Fruit fly (Drosophila melanogaster) whole organism, wandering third instar larva: Measurements from ENCODE around the gene CG13126.

Experiments
- CG32264 ChIP-seq: fragments of 200-800 bp; sonication (Bioruptor generic); optimal IDR thresholded peaks from 2 replicates; lab custom pipeline; 2016; ENCODE audit warnings: missing biosample characterization, missing genetic modification characterization
- CG9705 ChIP-seq: fragments of 200-800 bp; sonication (Bioruptor generic); optimal IDR thresholded peaks from 2 replicates; lab custom pipeline; 2018; ENCODE audit warnings: missing biosample characterization, mild to moderate bottlenecking, missing genetic modification characterization
- CrebA ChIP-seq: fragments of 200-800 bp; sonication (Bioruptor generic); optimal IDR thresholded peaks from 2 replicates; lab custom pipeline; 2016; ENCODE audit warnings: missing biosample characterization, mild to moderate bottlenecking, missing genetic modification characterization, borderline replicate concordance
- Dfd ChIP-seq: fragments of >200 bp; optimal IDR thresholded peaks from 2 replicates; lab custom pipeline; 2017; ENCODE audit warnings: missing biosample characterization, missing genetic modification characterization
- Dif ChIP-seq: fragments of 200-275, 200-300 bp; sonication (Bioruptor generic); optimal IDR thresholded peaks from 2 replicates; lab custom pipeline; 2018; ENCODE audit warnings: missing biosample characterization, missing genetic modification characterization; ENCODE audit not compliant: partially characterized antibody
- GATAd ChIP-seq: sonication (Bioruptor generic); optimal IDR thresholded peaks from 2 replicates; lab custom pipeline; 2016; ENCODE audit warnings: missing biosample characterization, missing genetic modification characterization
- HLH106 ChIP-seq: fragments of 200-800 bp; optimal IDR thresholded peaks from 3 replicates; lab custom pipeline; 2019; ENCODE audit warnings: missing biosample characterization, mild to moderate bottlenecking, missing genetic modification characterization, moderate library complexity
- Hnf4 ChIP-seq: fragments of 200-800 bp; sonication (Bioruptor generic); optimal IDR thresholded peaks from 2 replicates; lab custom pipeline; 2016; ENCODE audit warnings: missing biosample characterization, mild to moderate bottlenecking, missing genetic modification characterization
- Hr78 ChIP-seq: fragments of >200 bp; optimal IDR thresholded peaks from 2 replicates; lab custom pipeline; 2017; ENCODE audit warnings: missing biosample characterization, missing genetic modification characterization
- Hr83 ChIP-seq: fragments of 200-300 bp; sonication (Bioruptor generic); optimal IDR thresholded peaks from 2 replicates; lab custom pipeline; 2016; ENCODE audit warnings: missing biosample characterization, mild to moderate bottlenecking, missing genetic modification characterization, moderate library complexity; ENCODE audit not compliant: poor library complexity, severe bottlenecking
- Jra ChIP-seq: sonication (Bioruptor generic); optimal IDR thresholded peaks from 2 replicates; lab custom pipeline; 2016; ENCODE audit warnings: missing biosample characterization, missing genetic modification characterization
- Mio ChIP-seq: sonication (Bioruptor generic); optimal IDR thresholded peaks from 2 replicates; lab custom pipeline; 2016; ENCODE audit warnings: missing biosample characterization, missing genetic modification characterization
- Myc ChIP-seq: fragments of >200 bp; optimal IDR thresholded peaks from 2 replicates; lab custom pipeline; 2017
- N ChIP-seq: fragments of >200 bp; optimal IDR thresholded peaks from 2 replicates; lab custom pipeline; 2018; ENCODE audit warnings: missing biosample characterization, missing external identifiers, missing genetic modification characterization
- OdsH ChIP-seq: fragments of 200-800 bp; sonication (Bioruptor generic); optimal IDR thresholded peaks from 2 replicates; lab custom pipeline; 2016; ENCODE audit warnings: missing biosample characterization, mild to moderate bottlenecking, missing genetic modification characterization
- Rel ChIP-seq, 2 experiments: fragments of 200-800 bp; sonication (Bioruptor generic) in 1 of 2; optimal IDR thresholded peaks; 2 replicates in 1 of 2; 3 replicates in 1 of 2; lab custom pipeline; 2016 to 2019; ENCODE audit warnings: mild to moderate bottlenecking in 2 of 2, missing biosample characterization in 2 of 2, missing genetic modification characterization in 2 of 2, moderate library complexity in 1 of 2
- Sp1 ChIP-seq: fragments of 200-800 bp; sonication (Bioruptor generic); optimal IDR thresholded peaks from 3 replicates; lab custom pipeline; 2019; ENCODE audit warnings: missing biosample characterization, mild to moderate bottlenecking, missing genetic modification characterization, moderate library complexity
- Vsx2 ChIP-seq: fragments of 200-300, 225-300 bp; sonication (Bioruptor generic); optimal IDR thresholded peaks from 2 replicates; lab custom pipeline; 2018; ENCODE audit warnings: missing biosample characterization, missing genetic modification characterization; ENCODE audit not compliant: partially characterized antibody
- br ChIP-seq: fragments of 200-800 bp; sonication (Bioruptor generic); optimal IDR thresholded peaks from 2 replicates; lab custom pipeline; 2016; ENCODE audit warnings: missing biosample characterization, missing genetic modification characterization
- brk ChIP-seq: fragments of 200-800 bp; sonication (Bioruptor generic); optimal IDR thresholded peaks from 2 replicates; lab custom pipeline; 2016; ENCODE audit warnings: missing biosample characterization, mild to moderate bottlenecking, missing genetic modification characterization
- dl ChIP-seq, 2 experiments: fragments of 175-275, 200-275 bp in 1 of 2; fragments of 200-275 bp in 1 of 2; sonication (Bioruptor generic); optimal IDR thresholded peaks; lab custom pipeline; 2018; ENCODE audit warnings: mild to moderate bottlenecking in 2 of 2, missing biosample characterization in 2 of 2, missing genetic modification characterization in 2 of 2, moderate library complexity in 2 of 2; ENCODE audit not compliant: partially characterized antibody in 2 of 2, insufficient read depth in 1 of 2
- dmrt93B ChIP-seq: fragments of 200-800 bp; sonication (Bioruptor generic); optimal IDR thresholded peaks from 2 replicates; lab custom pipeline; 2018; ENCODE audit warnings: missing biosample characterization, mild to moderate bottlenecking, missing genetic modification characterization
- dsf ChIP-seq: sonication (Bioruptor generic); optimal IDR thresholded peaks from 2 replicates; lab custom pipeline; 2016; ENCODE audit warnings: missing biosample characterization, missing genetic modification characterization, borderline replicate concordance
- ey ChIP-seq: fragments of 200-800 bp; sonication (Bioruptor generic); optimal IDR thresholded peaks from 2 replicates; lab custom pipeline; 2016; ENCODE audit warnings: missing biosample characterization, missing genetic modification characterization
- foxo ChIP-seq, 2 experiments: fragments of 200-800 bp; sonication (Bioruptor generic); optimal IDR thresholded peaks; 2 replicates in 1 of 2; 3 replicates in 1 of 2; lab custom pipeline; 2016 to 2017; ENCODE audit warnings: missing biosample characterization in 2 of 2, missing genetic modification characterization in 2 of 2
- fru ChIP-seq: fragments of 200-800 bp; sonication (Bioruptor generic); optimal IDR thresholded peaks from 3 replicates; lab custom pipeline; 2016; ENCODE audit warnings: missing biosample characterization, mild to moderate bottlenecking, missing genetic modification characterization
- h ChIP-seq: fragments of 200-800 bp; sonication (Bioruptor generic); optimal IDR thresholded peaks from 3 replicates; lab custom pipeline; 2016; ENCODE audit warnings: missing biosample characterization, mild to moderate bottlenecking, missing genetic modification characterization
- jim ChIP-seq: fragments of 175-275, 200-325 bp; sonication (Bioruptor generic); optimal IDR thresholded peaks from 2 replicates; lab custom pipeline; 2016; ENCODE audit warnings: missing biosample characterization, mild to moderate bottlenecking, missing genetic modification characterization
- lola ChIP-seq: fragments of >200 bp; optimal IDR thresholded peaks from 2 replicates; lab custom pipeline; 2017; ENCODE audit warnings: missing biosample characterization, missing genetic modification characterization
- psq ChIP-seq: fragments of 200-800 bp; sonication (Bioruptor generic); optimal IDR thresholded peaks from 3 replicates; lab custom pipeline; 2017; ENCODE audit warnings: missing biosample characterization, mild to moderate bottlenecking, missing genetic modification characterization, moderate library complexity
- rgr ChIP-seq: fragments of 200-800 bp; sonication (Bioruptor generic); optimal IDR thresholded peaks from 3 replicates; lab custom pipeline; 2016; ENCODE audit warnings: missing biosample characterization, mild to moderate bottlenecking, missing genetic modification characterization
- sage ChIP-seq: fragments of 200-800 bp; sonication (Bioruptor generic); optimal IDR thresholded peaks from 2 replicates; lab custom pipeline; 2016; ENCODE audit warnings: missing biosample characterization, mild to moderate bottlenecking, missing genetic modification characterization
- sv ChIP-seq: fragments of 200-800 bp; sonication (Bioruptor generic); optimal IDR thresholded peaks from 3 replicates; lab custom pipeline; 2016; ENCODE audit warnings: missing biosample characterization, missing genetic modification characterization
- tai ChIP-seq: sonication (Bioruptor generic); optimal IDR thresholded peaks from 2 replicates; lab custom pipeline; 2016; ENCODE audit warnings: missing biosample characterization, missing genetic modification characterization
- usp ChIP-seq: fragments of >200 bp; optimal IDR thresholded peaks from 2 replicates; lab custom pipeline; 2017; ENCODE audit warnings: missing biosample characterization, missing genetic modification characterization
- woc ChIP-seq: sonication (Bioruptor generic); optimal IDR thresholded peaks from 2 replicates; lab custom pipeline; 2016; ENCODE audit warnings: missing biosample characterization, mild to moderate bottlenecking, missing genetic modification characterization

CG13126 gene

dm6 chr2L:9943521-9943920 lies 10.5 kb downstream of the CG13126 start:
- TF ChIP-seq jim (GFP tag; lab: Kevin White, UChicago) (no peak), OdsH (GFP tag; lab: Kevin White, UChicago) (no peak), Dfd (GFP tag; lab: Kevin White, UChicago) (no peak), lola (GFP tag; lab: Kevin White, UChicago) (no peak), CG32264 (no peak), sage (no peak), CG9705 (GFP tag; lab: Kevin White, UChicago) (no peak), Dif (GFP tag; lab: Kevin White, UChicago) (no peak), dl (GFP tag; optimal IDR thresholded peaks at IDR 0.05; lab: Kevin White, UChicago; ENCODE audit: insufficient read depth in 1 of 2, partially characterized antibody in 2 of 2) (no peak), Sp1 (GFP tag; lab: Kevin White, UChicago) (no peak), h (GFP tag; lab: Kevin White, UChicago) (peak; percentile 67), Vsx2 (GFP tag; lab: Kevin White, UChicago) (no peak), rgr (GFP tag; lab: Kevin White, UChicago) (peak; percentile 40), woc (GFP tag; lab: Kevin White, UChicago) (no peak), psq (no peak), usp (GFP tag; lab: Kevin White, UChicago) (no peak), fru (GFP tag; lab: Kevin White, UChicago) (peak; percentile 39), Hnf4 (peak; percentile 64), ey (GFP tag; lab: Kevin White, UChicago) (peak; percentile 31), tai (no peak), dmrt93B (no peak), N (GFP tag; lab: Kevin White, UChicago) (no peak), brk (no peak), Jra (GFP tag; lab: Kevin White, UChicago) (no peak), Hr78 (GFP tag; lab: Kevin White, UChicago) (no peak), br (GFP tag; lab: Kevin White, UChicago) (no peak), foxo (GFP tag; optimal IDR thresholded peaks at IDR 0.05; lab: Kevin White, UChicago) (peak in 1 of 2 experiments; percentile 36), Hr83 (GFP tag; lab: Kevin White, UChicago) (no peak), dsf (GFP tag; lab: Kevin White, UChicago) (no peak), GATAd (no peak), Rel (GFP tag; optimal IDR thresholded peaks at IDR 0.05; lab: Kevin White, UChicago) (no peak), Rel (tag; optimal IDR thresholded peaks at IDR 0.05; lab: Kevin White, UChicago) (no peak), HLH106 (tag; lab: Kevin White, UChicago) (no peak), CrebA (GFP tag; lab: Kevin White, UChicago) (no peak)

dm6 chr2L:9938631-9939256 lies 15.2 kb downstream of the CG13126 start, which contains the start of the genes Datp and CG4619:
Gene Datp (minus strand): TSS chr2L:9938790.
Gene CG4619 (plus strand): TSS chr2L:9938863.
- peak; percentile 78 for TF ChIP-seq rgr (GFP tag; lab: Kevin White, UChicago)
- no peak for TF ChIP-seq lola (GFP tag; lab: Kevin White, UChicago)
- TF ChIP-seq Hr83 (GFP tag; lab: Kevin White, UChicago): peak; percentile 78
- TF ChIP-seq h (GFP tag; lab: Kevin White, UChicago): peak; percentile 60
- TF ChIP-seq Jra (GFP tag; lab: Kevin White, UChicago): peak; percentile 58
- no peak for TF ChIP-seq Dfd (GFP tag; lab: Kevin White, UChicago)
- peak; percentile 40 for TF ChIP-seq CG9705 (GFP tag; lab: Kevin White, UChicago)
- TF ChIP-seq Mio (GFP tag; lab: Kevin White, UChicago): no peak
- TF ChIP-seq foxo (GFP tag; optimal IDR thresholded peaks at IDR 0.05; lab: Kevin White, UChicago): peak; percentile 2 to 69
- peak; percentile 83 for TF ChIP-seq Hnf4
- TF ChIP-seq Sp1 (GFP tag; lab: Kevin White, UChicago): peak; percentile 34
- TF ChIP-seq CG32264: peak; percentile 20
- TF ChIP-seq Rel (GFP tag; optimal IDR thresholded peaks at IDR 0.05; lab: Kevin White, UChicago): no peak
- TF ChIP-seq Rel (tag; optimal IDR thresholded peaks at IDR 0.05; lab: Kevin White, UChicago): peak; percentile 36
- TF ChIP-seq ey (GFP tag; lab: Kevin White, UChicago): no peak
- peak; percentile 52 for TF ChIP-seq OdsH (GFP tag; lab: Kevin White, UChicago)
- TF ChIP-seq sv (GFP tag; lab: Kevin White, UChicago): peak; percentile 46
- peak; percentile 52 for TF ChIP-seq fru (GFP tag; lab: Kevin White, UChicago)
- TF ChIP-seq Hr78 (GFP tag; lab: Kevin White, UChicago): no peak
- TF ChIP-seq psq: peak; percentile 23
- no peak for TF ChIP-seq tai
- no peak for TF ChIP-seq Dif (GFP tag; lab: Kevin White, UChicago)
- TF ChIP-seq br (GFP tag; lab: Kevin White, UChicago): peak; percentile 58
- no peak for TF ChIP-seq sage
- peak; percentile 89 for TF ChIP-seq Myc (lab: Kevin White, UChicago)
- TF ChIP-seq HLH106 (tag; lab: Kevin White, UChicago): peak; percentile 49
- no peak for TF ChIP-seq dsf (GFP tag; lab: Kevin White, UChicago)
- no peak for TF ChIP-seq jim (GFP tag; lab: Kevin White, UChicago)
